Fruit fly (Drosophila melanogaster) whole organism, wandering third instar larva: Measurements from ENCODE around the gene CG32228.
A peak's percentile ranks its signal among the peaks of the same experiment; 100 is the strongest.

Source experiments
- CG32264 ChIP-seq: fragments of 200-800 bp; sonication (Bioruptor generic); optimal IDR thresholded peaks from 2 replicates; lab custom pipeline; 2016; ENCODE audit warnings: missing biosample characterization, missing genetic modification characterization
- CG9705 ChIP-seq: fragments of 200-800 bp; sonication (Bioruptor generic); optimal IDR thresholded peaks from 2 replicates; lab custom pipeline; 2018; ENCODE audit warnings: missing biosample characterization, mild to moderate bottlenecking, missing genetic modification characterization
- CrebA ChIP-seq: fragments of 200-800 bp; sonication (Bioruptor generic); optimal IDR thresholded peaks from 2 replicates; lab custom pipeline; 2016; ENCODE audit warnings: missing biosample characterization, mild to moderate bottlenecking, missing genetic modification characterization, borderline replicate concordance
- Dfd ChIP-seq: fragments of >200 bp; optimal IDR thresholded peaks from 2 replicates; lab custom pipeline; 2017; ENCODE audit warnings: missing biosample characterization, missing genetic modification characterization
- Dif ChIP-seq: fragments of 200-275, 200-300 bp; sonication (Bioruptor generic); optimal IDR thresholded peaks from 2 replicates; lab custom pipeline; 2018; ENCODE audit warnings: missing biosample characterization, missing genetic modification characterization; ENCODE audit not compliant: partially characterized antibody
- GATAd ChIP-seq: sonication (Bioruptor generic); optimal IDR thresholded peaks from 2 replicates; lab custom pipeline; 2016; ENCODE audit warnings: missing biosample characterization, missing genetic modification characterization
- HLH106 ChIP-seq: fragments of 200-800 bp; optimal IDR thresholded peaks from 3 replicates; lab custom pipeline; 2019; ENCODE audit warnings: missing biosample characterization, mild to moderate bottlenecking, missing genetic modification characterization, moderate library complexity
- Hnf4 ChIP-seq: fragments of 200-800 bp; sonication (Bioruptor generic); optimal IDR thresholded peaks from 2 replicates; lab custom pipeline; 2016; ENCODE audit warnings: missing biosample characterization, mild to moderate bottlenecking, missing genetic modification characterization
- Hr78 ChIP-seq: fragments of >200 bp; optimal IDR thresholded peaks from 2 replicates; lab custom pipeline; 2017; ENCODE audit warnings: missing biosample characterization, missing genetic modification characterization
- Hr83 ChIP-seq: fragments of 200-300 bp; sonication (Bioruptor generic); optimal IDR thresholded peaks from 2 replicates; lab custom pipeline; 2016; ENCODE audit warnings: missing biosample characterization, mild to moderate bottlenecking, missing genetic modification characterization, moderate library complexity; ENCODE audit not compliant: poor library complexity, severe bottlenecking
- Myc ChIP-seq: fragments of >200 bp; optimal IDR thresholded peaks from 2 replicates; lab custom pipeline; 2017
- N ChIP-seq: fragments of >200 bp; optimal IDR thresholded peaks from 2 replicates; lab custom pipeline; 2018; ENCODE audit warnings: missing biosample characterization, missing external identifiers, missing genetic modification characterization
- OdsH ChIP-seq: fragments of 200-800 bp; sonication (Bioruptor generic); optimal IDR thresholded peaks from 2 replicates; lab custom pipeline; 2016; ENCODE audit warnings: missing biosample characterization, mild to moderate bottlenecking, missing genetic modification characterization
- Sp1 ChIP-seq: fragments of 200-800 bp; sonication (Bioruptor generic); optimal IDR thresholded peaks from 3 replicates; lab custom pipeline; 2019; ENCODE audit warnings: missing biosample characterization, mild to moderate bottlenecking, missing genetic modification characterization, moderate library complexity
- Vsx2 ChIP-seq: fragments of 200-300, 225-300 bp; sonication (Bioruptor generic); optimal IDR thresholded peaks from 2 replicates; lab custom pipeline; 2018; ENCODE audit warnings: missing biosample characterization, missing genetic modification characterization; ENCODE audit not compliant: partially characterized antibody
- br ChIP-seq: fragments of 200-800 bp; sonication (Bioruptor generic); optimal IDR thresholded peaks from 2 replicates; lab custom pipeline; 2016; ENCODE audit warnings: missing biosample characterization, missing genetic modification characterization
- brk ChIP-seq: fragments of 200-800 bp; sonication (Bioruptor generic); optimal IDR thresholded peaks from 2 replicates; lab custom pipeline; 2016; ENCODE audit warnings: missing biosample characterization, mild to moderate bottlenecking, missing genetic modification characterization
- dl ChIP-seq, 2 experiments: fragments of 175-275, 200-275 bp in 1 of 2; fragments of 200-275 bp in 1 of 2; sonication (Bioruptor generic); optimal IDR thresholded peaks; lab custom pipeline; 2018; ENCODE audit warnings: mild to moderate bottlenecking in 2 of 2, missing biosample characterization in 2 of 2, missing genetic modification characterization in 2 of 2, moderate library complexity in 2 of 2; ENCODE audit not compliant: partially characterized antibody in 2 of 2, insufficient read depth in 1 of 2
- dmrt93B ChIP-seq: fragments of 200-800 bp; sonication (Bioruptor generic); optimal IDR thresholded peaks from 2 replicates; lab custom pipeline; 2018; ENCODE audit warnings: missing biosample characterization, mild to moderate bottlenecking, missing genetic modification characterization
- dsf ChIP-seq: sonication (Bioruptor generic); optimal IDR thresholded peaks from 2 replicates; lab custom pipeline; 2016; ENCODE audit warnings: missing biosample characterization, missing genetic modification characterization, borderline replicate concordance
- foxo ChIP-seq, 2 experiments: fragments of 200-800 bp; sonication (Bioruptor generic); optimal IDR thresholded peaks; 2 replicates in 1 of 2; 3 replicates in 1 of 2; lab custom pipeline; 2016 to 2017; ENCODE audit warnings: missing biosample characterization in 2 of 2, missing genetic modification characterization in 2 of 2
- fru ChIP-seq: fragments of 200-800 bp; sonication (Bioruptor generic); optimal IDR thresholded peaks from 3 replicates; lab custom pipeline; 2016; ENCODE audit warnings: missing biosample characterization, mild to moderate bottlenecking, missing genetic modification characterization
- h ChIP-seq: fragments of 200-800 bp; sonication (Bioruptor generic); optimal IDR thresholded peaks from 3 replicates; lab custom pipeline; 2016; ENCODE audit warnings: missing biosample characterization, mild to moderate bottlenecking, missing genetic modification characterization
- lola ChIP-seq: fragments of >200 bp; optimal IDR thresholded peaks from 2 replicates; lab custom pipeline; 2017; ENCODE audit warnings: missing biosample characterization, missing genetic modification characterization
- pan ChIP-seq: fragments of >200 bp; optimal IDR thresholded peaks from 2 replicates; lab custom pipeline; 2017
- psq ChIP-seq: fragments of 200-800 bp; sonication (Bioruptor generic); optimal IDR thresholded peaks from 3 replicates; lab custom pipeline; 2017; ENCODE audit warnings: missing biosample characterization, mild to moderate bottlenecking, missing genetic modification characterization, moderate library complexity
- sage ChIP-seq: fragments of 200-800 bp; sonication (Bioruptor generic); optimal IDR thresholded peaks from 2 replicates; lab custom pipeline; 2016; ENCODE audit warnings: missing biosample characterization, mild to moderate bottlenecking, missing genetic modification characterization
- sv ChIP-seq: fragments of 200-800 bp; sonication (Bioruptor generic); optimal IDR thresholded peaks from 3 replicates; lab custom pipeline; 2016; ENCODE audit warnings: missing biosample characterization, missing genetic modification characterization
- tai ChIP-seq: sonication (Bioruptor generic); optimal IDR thresholded peaks from 2 replicates; lab custom pipeline; 2016; ENCODE audit warnings: missing biosample characterization, missing genetic modification characterization
- usp ChIP-seq: fragments of >200 bp; optimal IDR thresholded peaks from 2 replicates; lab custom pipeline; 2017; ENCODE audit warnings: missing biosample characterization, missing genetic modification characterization
- woc ChIP-seq: sonication (Bioruptor generic); optimal IDR thresholded peaks from 2 replicates; lab custom pipeline; 2016; ENCODE audit warnings: missing biosample characterization, mild to moderate bottlenecking, missing genetic modification characterization

The CG32228 gene

DNA sequence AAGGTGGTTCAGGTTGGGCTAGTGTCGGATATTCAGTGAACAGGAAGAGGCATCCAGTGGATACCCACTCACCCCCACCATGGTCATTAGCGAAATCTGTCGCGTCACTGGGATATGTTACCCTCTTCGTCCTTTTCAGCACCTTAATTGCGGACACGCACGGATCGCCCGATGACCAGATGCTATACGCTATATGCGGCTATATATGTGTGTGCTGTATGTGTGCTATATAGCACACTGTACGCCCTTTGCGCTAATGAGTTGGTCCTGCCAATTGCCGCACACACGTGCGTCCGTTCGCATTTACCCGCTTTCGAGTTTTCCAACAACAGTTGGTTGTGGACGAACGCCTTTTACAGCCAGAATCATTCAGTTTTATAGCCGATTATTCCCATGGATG, 15.6 kb downstream of the CG32228 start:
- TF ChIP-seq woc (no peak), psq (GFP tag; lab: Kevin White, UChicago) (no peak), fru (GFP tag; lab: Kevin White, UChicago) (no peak), br (GFP tag; lab: Kevin White, UChicago) (no peak), N (no peak), dmrt93B (GFP tag; lab: Kevin White, UChicago) (no peak), Hr78 (GFP tag; lab: Kevin White, UChicago) (no peak), Hr83 (no peak), h (GFP tag; lab: Kevin White, UChicago) (no peak), HLH106 (tag; lab: Kevin White, UChicago) (no peak), pan (lab: Kevin White, UChicago) (no peak)

DNA sequence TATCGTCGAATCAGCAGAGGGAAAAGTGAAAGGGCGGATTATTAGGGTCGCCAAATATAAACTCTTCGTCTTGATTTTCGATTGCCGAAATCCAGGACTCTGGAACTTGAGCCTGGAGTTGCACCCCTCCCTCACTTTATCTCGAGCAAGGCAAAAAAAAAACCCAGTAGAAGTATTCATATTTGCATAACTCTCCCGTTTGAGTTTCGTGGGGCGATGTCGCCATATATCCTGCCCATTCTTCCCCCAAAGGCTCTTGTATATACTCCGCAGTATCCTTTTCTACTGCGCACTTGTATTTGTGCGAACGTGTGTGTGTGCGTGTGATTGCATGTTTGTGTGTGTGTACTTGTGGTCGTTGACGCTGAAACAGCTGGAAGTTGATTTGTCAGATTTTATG, 21.4 kb downstream of the CG32228 start:
- no peak for TF ChIP-seq usp (GFP tag; lab: Kevin White, UChicago)
- no peak for TF ChIP-seq Dif (GFP tag; lab: Kevin White, UChicago)
- TF ChIP-seq OdsH (GFP tag; lab: Kevin White, UChicago): no peak
- no peak for TF ChIP-seq CG32264 (GFP tag; lab: Kevin White, UChicago)
- no peak for TF ChIP-seq GATAd (GFP tag; lab: Kevin White, UChicago)
- TF ChIP-seq h (GFP tag; lab: Kevin White, UChicago): no peak
- no peak for TF ChIP-seq dsf (GFP tag; lab: Kevin White, UChicago)
- TF ChIP-seq lola (GFP tag; lab: Kevin White, UChicago): no peak
- no peak for TF ChIP-seq foxo (GFP tag; optimal IDR thresholded peaks at IDR 0.05; lab: Kevin White, UChicago)
- no peak for TF ChIP-seq Vsx2
- no peak for TF ChIP-seq brk (GFP tag; lab: Kevin White, UChicago)
- TF ChIP-seq Dfd (GFP tag; lab: Kevin White, UChicago): no peak
- TF ChIP-seq Sp1 (GFP tag; lab: Kevin White, UChicago): no peak
- no peak for TF ChIP-seq CrebA
- TF ChIP-seq Hnf4 (GFP tag; lab: Kevin White, UChicago): no peak
- TF ChIP-seq CG9705 (GFP tag; lab: Kevin White, UChicago): no peak
- no peak for TF ChIP-seq HLH106 (tag; lab: Kevin White, UChicago)
- TF ChIP-seq br (GFP tag; lab: Kevin White, UChicago): no peak
- no peak for TF ChIP-seq N

DNA sequence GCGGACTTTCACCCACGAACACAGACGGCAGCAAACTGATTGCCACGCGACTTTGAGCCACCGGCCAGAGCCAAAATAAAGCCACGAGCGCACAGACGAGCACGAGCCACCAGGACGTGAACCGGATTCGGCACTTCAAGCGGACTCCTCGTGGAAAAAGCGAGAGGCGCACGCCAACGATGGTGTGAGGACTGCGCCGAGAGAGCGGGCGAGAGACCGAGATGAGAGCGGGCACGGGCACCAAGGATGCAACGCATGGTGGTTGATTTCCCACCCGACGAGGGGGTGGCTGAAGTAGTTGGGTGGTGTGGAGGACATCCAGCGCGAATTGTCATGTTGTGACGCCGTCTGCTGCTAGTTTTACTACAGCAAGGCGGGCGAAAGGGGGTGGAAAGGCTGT, 29.5 kb downstream of the CG32228 start, which contains the start of gene gogo:
Gene gogo, minus strand, starts transcription at position 39 of the 400 bp plus-strand sequence.
- TF ChIP-seq dl (GFP tag; optimal IDR thresholded peaks at IDR 0.05; lab: Kevin White, UChicago; ENCODE audit: insufficient read depth in 1 of 2, partially characterized antibody in 2 of 2) (peak in 1 of 2 experiments; percentile 34), usp (GFP tag; lab: Kevin White, UChicago) (no peak), dsf (GFP tag; lab: Kevin White, UChicago) (no peak), Vsx2 (no peak), Myc (lab: Kevin White, UChicago) (no peak), dmrt93B (GFP tag; lab: Kevin White, UChicago) (no peak)

DNA sequence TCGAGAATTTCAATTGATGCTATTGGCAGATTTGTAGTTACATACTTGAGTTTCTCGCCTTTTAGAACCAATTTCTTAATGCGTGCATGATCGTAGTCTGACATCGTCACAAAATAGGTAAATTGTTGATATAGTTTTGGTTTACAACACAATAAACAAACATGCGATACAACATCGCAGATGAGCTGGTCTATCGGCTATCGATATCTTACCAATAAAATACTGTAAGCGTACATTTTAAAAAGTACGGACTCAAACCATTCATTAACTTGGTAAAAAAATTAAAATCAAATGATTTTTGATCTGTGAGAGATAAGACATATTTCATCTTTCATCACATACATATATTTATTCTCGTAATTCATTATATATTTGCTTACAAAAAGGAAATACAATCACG, 31.2 kb downstream of the CG32228 start, which contains the start of gene FRG1:
Gene FRG1, minus strand, starts transcription at position 175 of the 400 bp plus-strand sequence.
- TF ChIP-seq usp (GFP tag; lab: Kevin White, UChicago): no peak
- no peak for TF ChIP-seq N
- no peak for TF ChIP-seq CG32264 (GFP tag; lab: Kevin White, UChicago)
- TF ChIP-seq tai (GFP tag; lab: Kevin White, UChicago): no peak
- TF ChIP-seq fru (GFP tag; lab: Kevin White, UChicago): no peak
- no peak for TF ChIP-seq sage (GFP tag; lab: Kevin White, UChicago)
- TF ChIP-seq brk (GFP tag; lab: Kevin White, UChicago): no peak
- no peak for TF ChIP-seq Sp1 (GFP tag; lab: Kevin White, UChicago)
- no peak for TF ChIP-seq psq (GFP tag; lab: Kevin White, UChicago)
- TF ChIP-seq sv: no peak
- TF ChIP-seq, all 38 proteins: peak for 0

DNA sequence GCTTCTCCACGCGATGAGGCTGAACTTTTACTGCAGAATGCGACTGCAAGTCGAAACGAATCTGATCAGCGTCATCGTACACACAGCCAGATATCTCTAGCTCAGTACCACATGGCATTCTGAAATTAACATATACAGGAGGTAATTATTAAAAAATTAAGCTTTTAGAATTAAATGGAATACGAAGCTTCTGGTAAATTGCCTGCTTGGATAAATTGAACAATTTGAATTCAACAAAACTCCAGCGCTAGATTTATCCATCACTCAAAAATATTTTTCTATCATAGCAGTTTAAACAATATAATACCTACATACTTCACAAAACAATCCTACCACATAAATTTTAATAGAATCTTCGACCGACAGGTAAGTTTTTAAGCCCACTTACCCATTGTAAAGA, 33.5 kb downstream of the CG32228 start, which contains the start of gene SCCRO4:
Gene SCCRO4, plus strand, starts transcription at position 301 of the 400 bp plus-strand sequence.
- TF ChIP-seq CG32264 (GFP tag; lab: Kevin White, UChicago) (no peak), N (no peak), CG9705 (GFP tag; lab: Kevin White, UChicago) (no peak), lola (GFP tag; lab: Kevin White, UChicago) (no peak)
